Worm (Caenorhabditis elegans) whole organism, L4 larva: ENCODE results near the gene C06H5.11.

ENCODE experiments used
- fos-1 ChIP-seq: fragments of 150-350 bp; optimal IDR thresholded peaks from 2 replicates; lab custom pipeline; 2014; ENCODE audit warnings: missing biosample characterization, missing genetic modification characterization
- lin-13 ChIP-seq: fragments of 150-350 bp; optimal IDR thresholded peaks from 2 replicates; lab custom pipeline; 2014; ENCODE audit warnings: missing biosample characterization, missing genetic modification reagents, missing genetic modification characterization
- mdl-1 ChIP-seq, 2 experiments: fragments of 150-350 bp in 1 of 2; sonication (generic microtip) in 1 of 2; optimal IDR thresholded peaks; 2 replicates each; lab custom pipeline; 2014 to 2017; ENCODE audit warnings: missing biosample characterization in 2 of 2, missing genetic modification characterization in 2 of 2
- mep-1 ChIP-seq: fragments of 150-350 bp; sonication (generic microtip); optimal IDR thresholded peaks from 3 replicates; lab custom pipeline; 2014; ENCODE audit warnings: missing biosample characterization, missing genetic modification characterization
- nhr-76 ChIP-seq: fragments of 150-350 bp; optimal IDR thresholded peaks from 2 replicates; lab custom pipeline; 2014; ENCODE audit warnings: missing biosample characterization, missing genetic modification characterization
- pha-4 ChIP-seq, 2 experiments: fragments of 150-350 bp in 1 of 2; fragments of 200-800 bp in 1 of 2; sonication (Bioruptor generic) in 1 of 2; IDR thresholded peaks in 1 of 2; optimal IDR thresholded peaks in 1 of 2; 2 replicates each; pipeline versions ENCODE4 v1.3.6 to Lab custom; 2014 to 2022; ENCODE audit warnings: missing genetic modification characterization in 2 of 2, missing genetic modification reagents in 2 of 2, missing biosample characterization in 1 of 2, missing compliant biosample characterization in 1 of 2
- pqm-1 ChIP-seq: sonication (generic microtip); optimal IDR thresholded peaks from 2 replicates; lab custom pipeline; 2017; ENCODE audit warnings: missing biosample characterization, missing genetic modification characterization
- unc-62 ChIP-seq, 3 experiments: fragments of 150-350 bp in 1 of 3; sonication (generic microtip); optimal IDR thresholded peaks in 2 of 3; peaks in 1 of 3; 1 replicate in 1 of 3; 2 replicates in 2 of 3; lab custom pipeline; 2014 to 2017; ENCODE audit warnings: missing biosample characterization in 3 of 3, missing genetic modification characterization in 3 of 3, missing genetic modification reagents in 3 of 3, missing genotype in 1 of 3
- zip-11 ChIP-seq: fragments of 200-800 bp; sonication (Bioruptor generic); IDR thresholded peaks from 2 replicates; pipeline ENCODE4 v1.3.6; 2022; ENCODE audit warnings: missing genetic modification characterization, missing compliant biosample characterization

DNA sequence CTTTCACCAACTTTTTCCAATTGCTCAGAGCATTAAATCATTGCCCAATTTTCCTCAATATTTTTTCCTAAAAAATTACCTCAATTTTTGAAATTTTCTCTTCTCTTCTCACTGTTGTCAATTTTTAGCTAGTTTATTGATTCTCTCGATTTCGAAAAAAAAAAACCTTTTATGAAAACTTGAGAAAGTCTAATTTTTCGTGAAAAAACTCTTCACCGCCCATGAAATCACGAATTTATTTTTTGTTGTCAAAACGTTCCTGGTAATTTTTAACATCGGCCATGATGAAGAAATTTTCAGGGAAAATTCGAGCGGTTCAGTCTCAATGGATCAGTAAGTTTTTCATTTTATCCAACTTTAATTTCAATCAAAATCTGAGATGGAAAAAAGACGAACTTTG lies 5.6 kb upstream of the C06H5.11 start, which contains the start of gene fbxa-157:
- no peak for TF ChIP-seq pqm-1
- TF ChIP-seq mep-1 (tag; lab: Kevin White, UChicago), result no peak
- no peak for TF ChIP-seq mdl-1 (tag; optimal IDR thresholded peaks at IDR 0.05; lab: Kevin White, UChicago)
- no peak for TF ChIP-seq zip-11 (GFP tag; lab: Robert Waterston, UW)
- no peak for TF ChIP-seq lin-13 (GFP tag; lab: Kevin White, UChicago)
- TF ChIP-seq unc-62 (GFP tag; optimal IDR thresholded peaks at IDR 0.05 in 1 of 2; lab: Kevin White, UChicago), result no peak
- TF ChIP-seq unc-62 (tag; optimal IDR thresholded peaks at IDR 0.05; lab: Kevin White, UChicago), result no peak
- no peak for TF ChIP-seq pha-4 (GFP tag; IDR thresholded peaks at IDR 0.05; lab: Robert Waterston, UW)
- TF ChIP-seq pha-4 (tag; optimal IDR thresholded peaks at IDR 0.05; lab: Kevin White, UChicago), result no peak
- no peak for TF ChIP-seq fos-1 (tag; lab: Kevin White, UChicago)
- TF ChIP-seq nhr-76 (tag; lab: Kevin White, UChicago), result no peak
